Fruit fly (Drosophila melanogaster) whole organism, adult: ENCODE results near the gene Ca-Ma2d.
A peak's percentile ranks its signal among the peaks of the same experiment; 100 is the strongest.

Experiments used
- CG11617 ChIP-seq: fragments of 200-800 bp; sonication (Bioruptor generic); optimal IDR thresholded peaks from 2 replicates; lab custom pipeline; 2017; ENCODE audit warnings: mild to moderate bottlenecking, missing biosample characterization, missing genetic modification reagents, missing genetic modification characterization
- CG7101 ChIP-seq: fragments of 200-800 bp; sonication (Bioruptor generic); optimal IDR thresholded peaks from 2 replicates; lab custom pipeline; 2018; ENCODE audit warnings: missing biosample characterization, mild to moderate bottlenecking, missing genetic modification characterization, moderate library complexity
- ovo ChIP-seq: fragments of 200-800 bp; sonication (Bioruptor generic); optimal IDR thresholded peaks from 2 replicates; lab custom pipeline; 2016; ENCODE audit warnings: missing biosample characterization, missing genetic modification characterization
- pad ChIP-seq: fragments of 200-800 bp; sonication (Bioruptor generic); optimal IDR thresholded peaks from 3 replicates; lab custom pipeline; 2017; ENCODE audit warnings: missing biosample characterization, missing genetic modification characterization, mild to moderate bottlenecking, moderate library complexity, missing genetic modification reagents
- toe ChIP-seq: fragments of 200-800 bp; sonication (Bioruptor generic); optimal IDR thresholded peaks from 2 replicates; lab custom pipeline; 2016; ENCODE audit warnings: missing biosample characterization, missing genetic modification characterization

DNA sequence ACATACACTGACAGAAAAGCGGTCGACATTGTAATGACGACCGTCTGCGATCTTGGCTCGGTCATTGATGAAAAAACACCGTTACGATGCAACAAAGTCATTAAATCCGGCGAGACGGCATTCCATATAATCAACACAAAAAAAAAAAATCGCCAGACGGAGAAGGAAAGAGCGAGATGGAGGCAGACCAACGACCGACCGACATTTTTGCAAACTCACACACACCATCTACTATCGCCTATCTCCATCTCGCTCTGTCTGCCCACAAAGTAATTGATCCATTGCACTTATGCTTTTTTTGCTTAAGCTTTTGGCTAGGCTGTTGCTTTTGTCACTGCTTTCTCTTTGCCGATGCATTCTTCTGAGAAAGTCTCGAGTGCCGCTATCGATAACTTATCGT, 42.8 kb downstream of the Ca-Ma2d start:
- TF ChIP-seq toe (no peak), CG7101 (no peak), pad (GFP tag; lab: Kevin White, UChicago) (peak; percentile 14), ovo (GFP tag; lab: Kevin White, UChicago) (peak; percentile 24), CG11617 (GFP tag; lab: Kevin White, UChicago) (no peak)
